Worm (Caenorhabditis elegans): ENCODE results near the gene Y55F3AM.21.
A peak's percentile ranks its signal among the peaks of the same experiment; 100 is the strongest.

Y55F3AM.21 gene

ce11 chrIV:1093870-1094564 is 42.5 kb upstream of the Y55F3AM.21 start, which contains the start of the genes cct-8 and Y55F3AR.2 (continued):
- no peak for TF ChIP-seq mml-1 (tag; optimal IDR thresholded peaks at IDR 0.05)
- peak; percentile 97 for TF ChIP-seq lin-39 (tag; optimal IDR thresholded peaks at IDR 0.05)
- peak; percentile 83 for TF ChIP-seq egl-27 (tag; optimal IDR thresholded peaks at IDR 0.05)
- TF ChIP-seq ceh-28 (tag; optimal IDR thresholded peaks at IDR 0.05) = peak; percentile 93
- peak; percentile 92 for TF ChIP-seq egl-5 (tag; optimal IDR thresholded peaks at IDR 0.05)
- no peak for TF ChIP-seq daf-12 (tag; optimal IDR thresholded peaks at IDR 0.05)
- peak; percentile 51 for TF ChIP-seq ZK546.5 (tag; optimal IDR thresholded peaks at IDR 0.05)

ce11 chrIV:1086913-1087312 is 35.4 kb upstream of the Y55F3AM.21 start, which contains the start of gene csn-4:
Gene csn-4 (minus strand): TSS chrIV:1087013.
- TF ChIP-seq nhr-28 (tag; optimal IDR thresholded peaks at IDR 0.05) (no peak), eor-1 (tag; optimal IDR thresholded peaks at IDR 0.05) (no peak), nhr-25 (tag; optimal IDR thresholded peaks at IDR 0.05) (no peak), lin-39 (tag; optimal IDR thresholded peaks at IDR 0.05) (no peak), egl-27 (tag; optimal IDR thresholded peaks at IDR 0.05) (no peak), elt-2 (tag; optimal IDR thresholded peaks at IDR 0.05) (no peak), snpc-4 (tag; optimal IDR thresholded peaks at IDR 0.05) (no peak), nhr-43 (tag; optimal IDR thresholded peaks at IDR 0.05; ENCODE audit: poor library complexity, severe bottlenecking) (no peak), lin-15B (tag; optimal IDR thresholded peaks at IDR 0.05) (no peak), nhr-11 (tag; optimal IDR thresholded peaks at IDR 0.05) (no peak), ZK546.5 (tag; optimal IDR thresholded peaks at IDR 0.05) (no peak), nhr-12 (tag; optimal IDR thresholded peaks at IDR 0.05) (no peak), fkh-2 (tag; optimal IDR thresholded peaks at IDR 0.05) (no peak), skn-1 (tag; optimal IDR thresholded peaks at IDR 0.05) (no peak), mml-1 (tag; optimal IDR thresholded peaks at IDR 0.05) (no peak), nhr-76 (tag; optimal IDR thresholded peaks at IDR 0.05) (no peak), ceh-9 (tag; optimal IDR thresholded peaks at IDR 0.05) (no peak)

ce11 chrIV:1075484-1075883 is 24.0 kb upstream of the Y55F3AM.21 start:
- TF ChIP-seq unc-62 (GFP tag; optimal IDR thresholded peaks at IDR 0.05) (no peak), lin-15B (tag; optimal IDR thresholded peaks at IDR 0.05) (no peak), mdl-1 (tag; optimal IDR thresholded peaks at IDR 0.05) (no peak), pqm-1 (tag; optimal IDR thresholded peaks at IDR 0.05) (peak; percentile 73), fos-1 (tag; optimal IDR thresholded peaks at IDR 0.05) (peak; percentile 22), elt-2 (tag; optimal IDR thresholded peaks at IDR 0.05) (peak; percentile 85), pha-4 (tag; optimal IDR thresholded peaks at IDR 0.05) (peak; percentile 71), nhr-25 (tag; optimal IDR thresholded peaks at IDR 0.05) (no peak), tbx-2 (tag; optimal IDR thresholded peaks at IDR 0.05) (no peak)

- TF ChIP-seq ceh-28 (tag; optimal IDR thresholded peaks at IDR 0.05) (no peak), fos-1 (tag; optimal IDR thresholded peaks at IDR 0.05) (no peak), nhr-23 (tag; optimal IDR thresholded peaks at IDR 0.05) (peak; percentile 13), eor-1 (tag; optimal IDR thresholded peaks at IDR 0.05) (no peak)
These were observed 22.6 kb upstream of the Y55F3AM.21 start for ce11 chrIV:1074069-1074468.

ce11 chrIV:1070383-1070782 is 18.9 kb upstream of the Y55F3AM.21 start:
- TF ChIP-seq hmg-11 (tag; optimal IDR thresholded peaks at IDR 0.05) = peak; percentile 88
- no peak for TF ChIP-seq nhr-76 (tag; optimal IDR thresholded peaks at IDR 0.05)
- TF ChIP-seq lin-39 (tag; optimal IDR thresholded peaks at IDR 0.05) = peak; percentile 94
- peak; percentile 60 for TF ChIP-seq skn-1 (tag; optimal IDR thresholded peaks at IDR 0.05)
- TF ChIP-seq ceh-82 (tag; optimal IDR thresholded peaks at IDR 0.05) = peak; percentile 73
- TF ChIP-seq jun-1 (tag; optimal IDR thresholded peaks at IDR 0.05) = peak; percentile 81
- peak; percentile 68 for TF ChIP-seq lin-15B (tag; optimal IDR thresholded peaks at IDR 0.05)
- TF ChIP-seq nhr-12 (tag; optimal IDR thresholded peaks at IDR 0.05) = no peak
- peak; percentile 76 for TF ChIP-seq tbx-2 (tag; optimal IDR thresholded peaks at IDR 0.05)
- TF ChIP-seq daf-12 (tag; optimal IDR thresholded peaks at IDR 0.05) = peak; percentile 31
- TF ChIP-seq nhr-25 (tag; optimal IDR thresholded peaks at IDR 0.05) = no peak
- peak; percentile 85 for TF ChIP-seq ceh-28 (tag; optimal IDR thresholded peaks at IDR 0.05)
- TF ChIP-seq snpc-4 (tag; optimal IDR thresholded peaks at IDR 0.05) = peak; percentile 49
- TF ChIP-seq egl-27 (tag; optimal IDR thresholded peaks at IDR 0.05) = no peak
- peak; percentile 95 for TF ChIP-seq nfya-1 (tag; optimal IDR thresholded peaks at IDR 0.05; ENCODE audit: insufficient read depth)
- no peak for TF ChIP-seq fkh-2 (tag; optimal IDR thresholded peaks at IDR 0.05)
- peak; percentile 70 for TF ChIP-seq mdl-1 (tag; optimal IDR thresholded peaks at IDR 0.05)
- no peak for TF ChIP-seq elt-1 (tag; optimal IDR thresholded peaks at IDR 0.05)
- peak; percentile 97 for TF ChIP-seq pha-4 (tag; optimal IDR thresholded peaks at IDR 0.05)
- TF ChIP-seq nhr-237 (tag; optimal IDR thresholded peaks at IDR 0.05) = no peak
- peak; percentile 92 for TF ChIP-seq fkh-10 (GFP tag; optimal IDR thresholded peaks at IDR 0.05)
- TF ChIP-seq R02D3.7 (tag; optimal IDR thresholded peaks at IDR 0.05) = peak; percentile 78
- TF ChIP-seq nhr-23 (tag; optimal IDR thresholded peaks at IDR 0.05) = peak; percentile 15
- peak; percentile 39 for TF ChIP-seq unc-62 (GFP tag; optimal IDR thresholded peaks at IDR 0.05)
- peak; percentile 55 for TF ChIP-seq elt-2 (tag; optimal IDR thresholded peaks at IDR 0.05)
- peak; percentile 79 for TF ChIP-seq pqm-1 (tag; optimal IDR thresholded peaks at IDR 0.05)
- peak; percentile 68 for TF ChIP-seq egl-5 (tag; optimal IDR thresholded peaks at IDR 0.05)
- peak; percentile 74 for TF ChIP-seq nhr-11 (tag; optimal IDR thresholded peaks at IDR 0.05)
- peak; percentile 30 for TF ChIP-seq nhr-77 (tag; optimal IDR thresholded peaks at IDR 0.05)
- TF ChIP-seq ztf-11 (tag; optimal IDR thresholded peaks at IDR 0.05) = peak; percentile 16
- TF ChIP-seq zag-1 (tag; optimal IDR thresholded peaks at IDR 0.05) = peak; percentile 65
- no peak for TF ChIP-seq nhr-43 (tag; optimal IDR thresholded peaks at IDR 0.05; ENCODE audit: poor library complexity, severe bottlenecking)

Measured in whole organism, L3 larva.